Fruit fly (Drosophila melanogaster): ENCODE data around the gene mts.
"Not testable (repeated sequence)": the region's sequence is repeated elsewhere in the genome, so short reads cannot be mapped to it uniquely, and the experiment has no call there.

The mts gene

dm6 chr2L:7821279-7821848 lies 6.1 kb upstream of the mts start:
- no peak for TF ChIP-seq Myc (optimal IDR thresholded peaks at IDR 0.05)

dm6 chr2L:7828231-7828630 lies 781 bp downstream of the mts start:
- TF ChIP-seq h (optimal IDR thresholded peaks at IDR 0.05) (no peak), ttk (optimal IDR thresholded peaks at IDR 0.05) (no peak), psq (optimal IDR thresholded peaks at IDR 0.05) (no peak), Sin3A (optimal IDR thresholded peaks at IDR 0.05) (no peak), Myc (optimal IDR thresholded peaks at IDR 0.05) (no peak), insv (optimal IDR thresholded peaks at IDR 0.05) (no peak)

- no peak for TF ChIP-seq h (optimal IDR thresholded peaks at IDR 0.05)
- TF ChIP-seq insv (optimal IDR thresholded peaks at IDR 0.05), result no peak
Observed at dm6 chr2L:7828901-7829300, 1.5 kb downstream of the mts start.

- no peak for TF ChIP-seq Sin3A (optimal IDR thresholded peaks at IDR 0.05)
- TF ChIP-seq h (optimal IDR thresholded peaks at IDR 0.05), result no peak
- no peak for TF ChIP-seq insv (optimal IDR thresholded peaks at IDR 0.05)
- no peak for TF ChIP-seq psq (optimal IDR thresholded peaks at IDR 0.05)
- TF ChIP-seq ttk (optimal IDR thresholded peaks at IDR 0.05), result no peak
- no peak for TF ChIP-seq Myc (optimal IDR thresholded peaks at IDR 0.05)
Observed at dm6 chr2L:7833238-7833637, 5.8 kb downstream of the mts start.

- TF ChIP-seq ttk (optimal IDR thresholded peaks at IDR 0.05) (no peak), insv (optimal IDR thresholded peaks at IDR 0.05) (no peak), psq (optimal IDR thresholded peaks at IDR 0.05) (no peak), Myc (optimal IDR thresholded peaks at IDR 0.05) (no peak), Sin3A (optimal IDR thresholded peaks at IDR 0.05) (no peak), h (optimal IDR thresholded peaks at IDR 0.05) (no peak)
Observed at dm6 chr2L:7833650-7834049, 6.2 kb downstream of the mts start.

dm6 chr2L:7838024-7838423 lies 10.6 kb downstream of the mts start:
- TF ChIP-seq ttk (optimal IDR thresholded peaks at IDR 0.05) (no peak), h (optimal IDR thresholded peaks at IDR 0.05) (no peak), insv (optimal IDR thresholded peaks at IDR 0.05) (no peak), psq (optimal IDR thresholded peaks at IDR 0.05) (no peak), Sin3A (optimal IDR thresholded peaks at IDR 0.05) (no peak)

- TF ChIP-seq psq (optimal IDR thresholded peaks at IDR 0.05), result no peak
- TF ChIP-seq h (optimal IDR thresholded peaks at IDR 0.05), result no peak
- no peak for TF ChIP-seq Sin3A (optimal IDR thresholded peaks at IDR 0.05)
- TF ChIP-seq ttk (optimal IDR thresholded peaks at IDR 0.05), result no peak
- TF ChIP-seq Myc (optimal IDR thresholded peaks at IDR 0.05), result no peak
- no peak for TF ChIP-seq insv (optimal IDR thresholded peaks at IDR 0.05)
Observed at dm6 chr2L:7840152-7840551, 12.7 kb downstream of the mts start, which contains the start of gene CG14537. Gene CG14537 (plus strand): TSS chr2L:7840452.

- no peak for TF ChIP-seq Myc (optimal IDR thresholded peaks at IDR 0.05)
- TF ChIP-seq h (optimal IDR thresholded peaks at IDR 0.05), result no peak
- no peak for TF ChIP-seq ttk (optimal IDR thresholded peaks at IDR 0.05)
- no peak for TF ChIP-seq Sin3A (optimal IDR thresholded peaks at IDR 0.05)
- no peak for TF ChIP-seq psq (optimal IDR thresholded peaks at IDR 0.05)
- TF ChIP-seq insv (optimal IDR thresholded peaks at IDR 0.05), result no peak
Observed at dm6 chr2L:7841244-7841643, 13.8 kb downstream of the mts start.

- no peak for TF ChIP-seq h (optimal IDR thresholded peaks at IDR 0.05)
- TF ChIP-seq Sin3A (optimal IDR thresholded peaks at IDR 0.05), result no peak
- TF ChIP-seq Myc (optimal IDR thresholded peaks at IDR 0.05), result no peak
- no peak for TF ChIP-seq insv (optimal IDR thresholded peaks at IDR 0.05)
- no peak for TF ChIP-seq ttk (optimal IDR thresholded peaks at IDR 0.05)
- TF ChIP-seq psq (optimal IDR thresholded peaks at IDR 0.05), result no peak
Observed at dm6 chr2L:7849472-7849871, 22.0 kb downstream of the mts start.

dm6 chr2L:7850406-7850805 lies 23.0 kb downstream of the mts start:
- no peak for TF ChIP-seq psq (optimal IDR thresholded peaks at IDR 0.05)
- no peak for TF ChIP-seq Myc (optimal IDR thresholded peaks at IDR 0.05)
- TF ChIP-seq insv (optimal IDR thresholded peaks at IDR 0.05), result no peak
- TF ChIP-seq Sin3A (optimal IDR thresholded peaks at IDR 0.05), result no peak
- TF ChIP-seq h (optimal IDR thresholded peaks at IDR 0.05), result no peak
- no peak for TF ChIP-seq ttk (optimal IDR thresholded peaks at IDR 0.05)

dm6 chr2L:7851609-7852008 lies 24.2 kb downstream of the mts start:
- no peak for TF ChIP-seq psq (optimal IDR thresholded peaks at IDR 0.05)

- TF ChIP-seq h (optimal IDR thresholded peaks at IDR 0.05) (no peak), ttk (optimal IDR thresholded peaks at IDR 0.05) (no peak), Myc (optimal IDR thresholded peaks at IDR 0.05) (no peak), Sin3A (optimal IDR thresholded peaks at IDR 0.05) (no peak), insv (optimal IDR thresholded peaks at IDR 0.05) (no peak), psq (optimal IDR thresholded peaks at IDR 0.05) (no peak)
Observed at dm6 chr2L:7855108-7855507, 27.7 kb downstream of the mts start, which contains the start of gene CG14535. Gene CG14535 (minus strand): TSS chr2L:7855475.

- TF ChIP-seq Sin3A, ttk, h (optimal IDR thresholded peaks at IDR 0.05): not testable (repeated sequence)
Observed at dm6 chr2L:7856380-7857127, 29.1 kb downstream of the mts start, which contains the start of gene lectin-28C. Gene lectin-28C (plus strand): TSS chr2L:7857077.

All from Kc167 (cell line).